Fruit fly (Drosophila melanogaster): ENCODE results near the gene ssp2.

Gene ssp2

dm6 chr3L:13923332-13924272 lies 41.4 kb upstream of the ssp2 start (continued):
- TF ChIP-seq ara (GFP tag; IDR thresholded peaks at IDR 0.05) = peak; percentile 70
- TF ChIP-seq CG6654 (GFP tag; optimal IDR thresholded peaks at IDR 0.05) = peak; percentile 13
- TF ChIP-seq slp2 (GFP tag; optimal IDR thresholded peaks at IDR 0.05) = no peak
- TF ChIP-seq CG9215 (GFP tag; IDR thresholded peaks at IDR 0.05) = peak; percentile 71
- TF ChIP-seq pum (GFP tag; optimal IDR thresholded peaks at IDR 0.05) = no peak
- TF ChIP-seq Ravus (GFP tag; IDR thresholded peaks at IDR 0.05) = peak; percentile 26; the same call in 1 of the 2 replicates
- TF ChIP-seq CG2889 (GFP tag; IDR thresholded peaks at IDR 0.05) = 0 out of 3 replicates have a peak, but pooled peaks have one; percentile 22
- peak; percentile 39 for TF ChIP-seq phol (tag; optimal IDR thresholded peaks at IDR 0.05)
- no peak for TF ChIP-seq Kr (GFP tag; optimal IDR thresholded peaks at IDR 0.05)
- TF ChIP-seq grau (tag; optimal IDR thresholded peaks at IDR 0.05) = peak; percentile 56
- peak; percentile 10 to 23 for TF ChIP-seq dpn (GFP tag; optimal IDR thresholded peaks at IDR 0.05)
- TF ChIP-seq CG11560 (tag; IDR thresholded peaks at IDR 0.05) = peak; percentile 64; the same call in 2 of the 3 replicates
- peak; percentile 32 for TF ChIP-seq CG13424 (tag; optimal IDR thresholded peaks at IDR 0.05)
- peak; percentile 41 for TF ChIP-seq Fer1 (GFP tag; optimal IDR thresholded peaks at IDR 0.05)
- TF ChIP-seq CG32772 (GFP tag; IDR thresholded peaks at IDR 0.05) = peak; percentile 68
- TF ChIP-seq gce (GFP tag; IDR thresholded peaks at IDR 0.05) = 0 out of 3 replicates have a peak, but pooled peaks have one; percentile 16
- 0 out of 2 replicates have a peak, but pooled peaks have one; percentile 43 for TF ChIP-seq E2f1 (GFP tag; IDR thresholded peaks at IDR 0.05)
- TF ChIP-seq CG6175 (GFP tag; IDR thresholded peaks at IDR 0.05) = peak; percentile 37; the same call in 2 of the 3 replicates
- TF ChIP-seq Hsf (GFP tag; optimal IDR thresholded peaks at IDR 0.05) = peak; percentile 49
- TF ChIP-seq CG12659 (GFP tag; optimal IDR thresholded peaks at IDR 0.05) = peak; percentile 28
- peak; percentile 50 for TF ChIP-seq CG10147 (GFP tag; optimal IDR thresholded peaks at IDR 0.05)
- TF ChIP-seq CG4730 (GFP tag; IDR thresholded peaks at IDR 0.05) = peak; percentile 54
- peak; percentile 39 for TF ChIP-seq zfh2 (GFP tag; optimal IDR thresholded peaks at IDR 0.05)
- TF ChIP-seq Deaf1 (tag; optimal IDR thresholded peaks at IDR 0.05) = peak; percentile 33
- TF ChIP-seq zen (tag; optimal IDR thresholded peaks at IDR 0.05) = peak; percentile 10
- peak; percentile 79 for TF ChIP-seq toy (GFP tag; IDR thresholded peaks at IDR 0.05)
- TF ChIP-seq fd96Cb (tag; optimal IDR thresholded peaks at IDR 0.05) = peak; percentile 29
- no peak for TF ChIP-seq pros (GFP tag; optimal IDR thresholded peaks at IDR 0.05)
- TF ChIP-seq ken (GFP tag; IDR thresholded peaks at IDR 0.05) = peak; percentile 13; the same call in 1 of the 3 replicates
- TF ChIP-seq scrt (GFP tag; optimal IDR thresholded peaks at IDR 0.05) = peak; percentile 59
- TF ChIP-seq CG11504 (tag; optimal IDR thresholded peaks at IDR 0.05) = peak; percentile 54
- no peak for TF ChIP-seq CG3838 (GFP tag; optimal IDR thresholded peaks at IDR 0.05)
- no peak for TF ChIP-seq sqz (GFP tag; optimal IDR thresholded peaks at IDR 0.05)
- TF ChIP-seq CG17359 (tag; optimal IDR thresholded peaks at IDR 0.05) = peak; percentile 44
- no peak for TF ChIP-seq CG17802 (tag; optimal IDR thresholded peaks at IDR 0.05)
- TF ChIP-seq caup (GFP tag; optimal IDR thresholded peaks at IDR 0.05; ENCODE audit: severe bottlenecking) = peak; percentile 63
- TF ChIP-seq gsb (GFP tag; IDR thresholded peaks at IDR 0.05) = peak; percentile 59
- TF ChIP-seq CG1792 (GFP tag; optimal IDR thresholded peaks at IDR 0.05) = no peak
- TF ChIP-seq CG10366 (GFP tag; IDR thresholded peaks at IDR 0.05) = peak; percentile 38; the same call in 1 of the 2 replicates
- peak; percentile 69 for TF ChIP-seq CG14441 (GFP tag; IDR thresholded peaks at IDR 0.05)
- TF ChIP-seq CG8765 (GFP tag; IDR thresholded peaks at IDR 0.05) = no peak
- no peak for TF ChIP-seq zen2 (GFP tag; IDR thresholded peaks at IDR 0.05; ENCODE audit: partially characterized antibody)
- TF ChIP-seq Six4 (GFP tag; optimal IDR thresholded peaks at IDR 0.05) = peak; percentile 49
- 0 out of 2 replicates have a peak, but pooled peaks have one; percentile 13 for TF ChIP-seq CG17612 (GFP tag; IDR thresholded peaks at IDR 0.05)
- TF ChIP-seq CG10209 (GFP tag; optimal IDR thresholded peaks at IDR 0.05) = peak; percentile 42
- peak; percentile 55 for TF ChIP-seq croc (GFP tag; conservative IDR thresholded peaks at IDR 0.05)
- peak; percentile 63; the same call in 2 of the 3 replicates for TF ChIP-seq ci (GFP tag; IDR thresholded peaks at IDR 0.05)
- TF ChIP-seq lmd (GFP tag; IDR thresholded peaks at IDR 0.05) = peak; percentile 79; the same call in 1 of the 2 replicates
